Fruit fly (Drosophila melanogaster) whole organism, embryonic: ENCODE data around the gene Vha16-2.

ENCODE experiments used
- Asciz ChIP-seq: fragments of 200-800 bp; sonication (Bioruptor generic); optimal IDR thresholded peaks from 2 replicates; lab custom pipeline; 2017; ENCODE audit warnings: missing biosample characterization, mild to moderate bottlenecking, missing genetic modification characterization, missing genetic modification reagents
- C15 ChIP-seq: fragments of 200-800 bp; sonication (Bioruptor generic); IDR thresholded peaks from 3 replicates; pipeline ENCODE4 v1.3.6; 2022; ENCODE audit warnings: missing biosample characterization, missing genetic modification characterization
- CG10209 ChIP-seq: fragments of 200-800 bp; sonication (Bioruptor generic); optimal IDR thresholded peaks from 3 replicates; lab custom pipeline; 2017; ENCODE audit warnings: missing biosample characterization, mild to moderate bottlenecking, missing genetic modification characterization, missing genetic modification reagents
- CG10959 ChIP-seq: fragments of 200-800 bp; sonication (Bioruptor generic); IDR thresholded peaks from 2 replicates; pipeline ENCODE4 v1.3.6; 2022; ENCODE audit warnings: missing biosample characterization, missing genetic modification characterization
- CG11723 ChIP-seq: fragments of 200-800 bp; sonication (Bioruptor generic); optimal IDR thresholded peaks from 2 replicates; lab custom pipeline; 2017; ENCODE audit warnings: missing biosample characterization, mild to moderate bottlenecking, missing genetic modification characterization
- CG17385 ChIP-seq: fragments of 200-800 bp; sonication (Bioruptor generic); optimal IDR thresholded peaks from 3 replicates; lab custom pipeline; 2018; ENCODE audit warnings: missing biosample characterization, mild to moderate bottlenecking, missing genetic modification characterization
- CG17802 ChIP-seq: fragments of 200-800 bp; sonication (Bioruptor generic); optimal IDR thresholded peaks from 2 replicates; lab custom pipeline; 2018; ENCODE audit warnings: missing biosample characterization, mild to moderate bottlenecking, missing genetic modification characterization, moderate library complexity
- CG18476 ChIP-seq: fragments of 200-800 bp; sonication (Bioruptor generic); optimal IDR thresholded peaks from 2 replicates; lab custom pipeline; 2016; ENCODE audit warnings: missing biosample characterization, mild to moderate bottlenecking, missing genetic modification characterization
- CG2129 ChIP-seq: fragments of 200-800 bp; sonication (Bioruptor generic); IDR thresholded peaks from 2 replicates; pipeline ENCODE4 v1.3.6; 2022; ENCODE audit warnings: missing biosample characterization, missing genetic modification characterization; ENCODE audit not compliant: partially characterized antibody
- CG3838 ChIP-seq: fragments of 200-800 bp; sonication (Bioruptor generic); optimal IDR thresholded peaks from 3 replicates; lab custom pipeline; 2016; ENCODE audit warnings: missing biosample characterization, missing genetic modification characterization
- CG6272 ChIP-seq: fragments of 200-800 bp; sonication (Bioruptor generic); IDR thresholded peaks from 2 replicates; pipeline ENCODE4 v1.3.6; 2022; ENCODE audit warnings: missing biosample characterization, missing genetic modification characterization
- CG7372 ChIP-seq: fragments of 200-800 bp; sonication (Bioruptor generic); IDR thresholded peaks from 2 replicates; pipeline ENCODE4 v1.3.6; 2022; ENCODE audit warnings: missing biosample characterization, missing genetic modification characterization
- CG7963 ChIP-seq: fragments of 200-800 bp; sonication (Bioruptor generic); IDR thresholded peaks from 3 replicates; pipeline ENCODE4 v1.3.6; 2022; ENCODE audit warnings: missing biosample characterization, missing genetic modification characterization; ENCODE audit not compliant: partially characterized antibody
- CG8388 ChIP-seq: fragments of 200-800 bp; sonication (Bioruptor generic); optimal IDR thresholded peaks from 2 replicates; lab custom pipeline; 2019; ENCODE audit warnings: missing biosample characterization, mild to moderate bottlenecking, missing genetic modification characterization, moderate library complexity
- CG8478 ChIP-seq: fragments of >200 bp; optimal IDR thresholded peaks from 2 replicates; lab custom pipeline; 2018
- CG8924 ChIP-seq: fragments of 200-800 bp; optimal IDR thresholded peaks from 3 replicates; lab custom pipeline; 2019; ENCODE audit warnings: missing biosample characterization, mild to moderate bottlenecking, missing genetic modification characterization, moderate library complexity
- Dek ChIP-seq: fragments of 200-800 bp; sonication (Bioruptor generic); optimal IDR thresholded peaks from 3 replicates; lab custom pipeline; 2019; ENCODE audit warnings: missing biosample characterization, mild to moderate bottlenecking, missing genetic modification characterization, moderate library complexity
- Dip3 ChIP-seq: fragments of 200-800 bp; sonication (Bioruptor generic); optimal IDR thresholded peaks from 3 replicates; lab custom pipeline; 2016; ENCODE audit warnings: missing biosample characterization, missing genetic modification characterization
- Doc2 ChIP-seq: fragments of 200-800 bp; sonication (Bioruptor generic); IDR thresholded peaks from 2 replicates; pipeline ENCODE4 v1.3.6; 2022; ENCODE audit warnings: missing biosample characterization, missing genetic modification characterization
- Fer2 ChIP-seq: fragments of 200-800 bp; sonication (Bioruptor generic); optimal IDR thresholded peaks from 2 replicates; lab custom pipeline; 2018; ENCODE audit warnings: missing biosample characterization, mild to moderate bottlenecking, missing genetic modification characterization, moderate library complexity
- HLH4C ChIP-seq: fragments of 200-800 bp; sonication (Bioruptor generic); IDR thresholded peaks from 3 replicates; pipeline ENCODE4 v1.3.6; 2022; ENCODE audit warnings: missing biosample characterization, missing genetic modification characterization; ENCODE audit not compliant: partially characterized antibody
- Max ChIP-seq: fragments of 200-800 bp; sonication (Bioruptor generic); optimal IDR thresholded peaks from 2 replicates; lab custom pipeline; 2016; ENCODE audit warnings: missing biosample characterization, mild to moderate bottlenecking, missing genetic modification characterization
- NfI ChIP-seq: fragments of 200-800 bp; sonication (Bioruptor generic); optimal IDR thresholded peaks from 3 replicates; lab custom pipeline; 2018; ENCODE audit warnings: missing biosample characterization, mild to moderate bottlenecking, missing genetic modification characterization, moderate library complexity
- PHDP ChIP-seq: fragments of 200-800 bp; sonication (Bioruptor generic); optimal IDR thresholded peaks from 3 replicates; lab custom pipeline; 2018; ENCODE audit warnings: missing biosample characterization, mild to moderate bottlenecking, missing genetic modification characterization, moderate library complexity
- Stat92E ChIP-seq, 3 experiments: fragments of >200 bp in 2 of 3; fragments of 200-800 bp in 1 of 3; sonication (Bioruptor generic) in 1 of 3; optimal IDR thresholded peaks; 2 replicates each; lab custom pipeline; 2017 to 2019; ENCODE audit warnings: missing biosample characterization in 3 of 3, missing genetic modification characterization in 3 of 3, mild to moderate bottlenecking in 1 of 3, moderate library complexity in 1 of 3
- Xbp1 ChIP-seq: fragments of 200-800 bp; sonication (Bioruptor generic); optimal IDR thresholded peaks from 3 replicates; lab custom pipeline; 2016; ENCODE audit warnings: missing biosample characterization, mild to moderate bottlenecking, missing genetic modification characterization
- amos ChIP-seq: fragments of 200-800 bp; sonication (Bioruptor generic); IDR thresholded peaks from 2 replicates; pipeline ENCODE4 v1.3.6; 2022; ENCODE audit warnings: missing biosample characterization, missing genetic modification characterization; ENCODE audit not compliant: partially characterized antibody
- ase ChIP-seq: fragments of 200-800 bp; sonication (Bioruptor generic); IDR thresholded peaks from 3 replicates; pipeline ENCODE4 v1.3.6; 2022; ENCODE audit warnings: missing biosample characterization, missing genetic modification characterization
- ash1 ChIP-seq: fragments of 200-800 bp; sonication (Bioruptor generic); optimal IDR thresholded peaks from 2 replicates; lab custom pipeline; 2018; ENCODE audit warnings: missing biosample characterization, mild to moderate bottlenecking, missing genetic modification characterization
- ato ChIP-seq: fragments of 200-800 bp; sonication (Bioruptor generic); IDR thresholded peaks from 2 replicates; pipeline ENCODE4 v1.3.6; 2022; ENCODE audit warnings: missing biosample characterization, missing genetic modification characterization; ENCODE audit not compliant: partially characterized antibody
- bowl ChIP-seq: fragments of 200-800 bp; sonication (Bioruptor generic); IDR thresholded peaks from 2 replicates; pipeline ENCODE4 v1.3.6; 2022; ENCODE audit warnings: missing biosample characterization, missing genetic modification characterization
- br ChIP-seq: fragments of >200 bp; optimal IDR thresholded peaks from 2 replicates; lab custom pipeline; 2017
- btn ChIP-seq: fragments of 200-800 bp; sonication (Bioruptor generic); optimal IDR thresholded peaks from 2 replicates; lab custom pipeline; 2016; ENCODE audit warnings: missing biosample characterization, missing genetic modification characterization
- crc ChIP-seq: fragments of 200-800 bp; sonication (Bioruptor generic); optimal IDR thresholded peaks from 2 replicates; lab custom pipeline; 2016; ENCODE audit warnings: missing biosample characterization, missing genetic modification characterization
- cwo ChIP-seq: fragments of 200-800 bp; sonication (Bioruptor generic); optimal IDR thresholded peaks from 3 replicates; lab custom pipeline; 2017; ENCODE audit warnings: missing biosample characterization, missing genetic modification characterization, mild to moderate bottlenecking, moderate library complexity, missing genetic modification reagents
- eve ChIP-seq, 2 experiments: fragments of >200 bp; optimal IDR thresholded peaks; 2 replicates each; lab custom pipeline; 2017; ENCODE audit warnings: missing biosample characterization in 2 of 2, missing genetic modification characterization in 2 of 2
- fd64A ChIP-seq: fragments of 200-800 bp; sonication (Bioruptor generic); optimal IDR thresholded peaks from 3 replicates; lab custom pipeline; 2018; ENCODE audit warnings: missing biosample characterization, mild to moderate bottlenecking, missing genetic modification characterization
- gsb-n ChIP-seq: fragments of 200-800 bp; sonication (Bioruptor generic); optimal IDR thresholded peaks from 3 replicates; lab custom pipeline; 2018; ENCODE audit warnings: missing biosample characterization, mild to moderate bottlenecking, missing genetic modification characterization
- ham ChIP-seq: fragments of 200-800 bp; sonication (Bioruptor generic); IDR thresholded peaks from 2 replicates; pipeline ENCODE4 v1.3.6; 2022; ENCODE audit warnings: missing biosample characterization, missing genetic modification characterization
- hb ChIP-seq: fragments of 200-800 bp; sonication (Bioruptor generic); IDR thresholded peaks from 3 replicates; pipeline ENCODE4 v1.3.6; 2022; ENCODE audit warnings: missing biosample characterization, missing genetic modification characterization; ENCODE audit not compliant: partially characterized antibody
- knrl ChIP-seq: fragments of 200-800 bp; sonication (Bioruptor generic); IDR thresholded peaks from 3 replicates; pipeline ENCODE4 v1.3.6; 2022; ENCODE audit warnings: missing biosample characterization, missing genetic modification characterization; ENCODE audit not compliant: partially characterized antibody
- lbe ChIP-seq: fragments of 200-800 bp; sonication (Bioruptor generic); optimal IDR thresholded peaks from 2 replicates; lab custom pipeline; 2016; ENCODE audit warnings: missing biosample characterization, mild to moderate bottlenecking, missing genetic modification characterization
- lmd ChIP-seq: fragments of 200-800 bp; sonication (Bioruptor generic); IDR thresholded peaks from 2 replicates; pipeline ENCODE4 v1.3.6; 2022; ENCODE audit warnings: missing biosample characterization, missing genetic modification characterization
- nau ChIP-seq: fragments of 200-800 bp; sonication (Bioruptor generic); optimal IDR thresholded peaks from 3 replicates; lab custom pipeline; 2017; ENCODE audit warnings: missing biosample characterization, mild to moderate bottlenecking, missing genetic modification characterization, missing genetic modification reagents
- phol ChIP-seq: fragments of 200-800 bp; sonication (Bioruptor generic); optimal IDR thresholded peaks from 3 replicates; lab custom pipeline; 2018; ENCODE audit warnings: missing biosample characterization, mild to moderate bottlenecking, missing genetic modification characterization, moderate library complexity
- pros ChIP-seq: fragments of 200-800 bp; sonication (Bioruptor generic); optimal IDR thresholded peaks from 3 replicates; lab custom pipeline; 2019; ENCODE audit warnings: missing biosample characterization, mild to moderate bottlenecking, missing genetic modification characterization, moderate library complexity
- row ChIP-seq: fragments of 200-800 bp; sonication (Bioruptor generic); IDR thresholded peaks from 3 replicates; pipeline ENCODE4 v1.3.6; 2022; ENCODE audit warnings: missing biosample characterization, missing genetic modification characterization
- sqz ChIP-seq: fragments of 200-800 bp; sonication (Bioruptor generic); optimal IDR thresholded peaks from 3 replicates; lab custom pipeline; 2018; ENCODE audit warnings: missing biosample characterization, mild to moderate bottlenecking, missing genetic modification characterization
- tna ChIP-seq: fragments of 200-800 bp; sonication (Bioruptor generic); IDR thresholded peaks from 2 replicates; pipeline ENCODE4 v1.3.6; 2022; ENCODE audit warnings: missing biosample characterization, missing genetic modification characterization; ENCODE audit not compliant: partially characterized antibody

Vha16-2 gene

DNA sequence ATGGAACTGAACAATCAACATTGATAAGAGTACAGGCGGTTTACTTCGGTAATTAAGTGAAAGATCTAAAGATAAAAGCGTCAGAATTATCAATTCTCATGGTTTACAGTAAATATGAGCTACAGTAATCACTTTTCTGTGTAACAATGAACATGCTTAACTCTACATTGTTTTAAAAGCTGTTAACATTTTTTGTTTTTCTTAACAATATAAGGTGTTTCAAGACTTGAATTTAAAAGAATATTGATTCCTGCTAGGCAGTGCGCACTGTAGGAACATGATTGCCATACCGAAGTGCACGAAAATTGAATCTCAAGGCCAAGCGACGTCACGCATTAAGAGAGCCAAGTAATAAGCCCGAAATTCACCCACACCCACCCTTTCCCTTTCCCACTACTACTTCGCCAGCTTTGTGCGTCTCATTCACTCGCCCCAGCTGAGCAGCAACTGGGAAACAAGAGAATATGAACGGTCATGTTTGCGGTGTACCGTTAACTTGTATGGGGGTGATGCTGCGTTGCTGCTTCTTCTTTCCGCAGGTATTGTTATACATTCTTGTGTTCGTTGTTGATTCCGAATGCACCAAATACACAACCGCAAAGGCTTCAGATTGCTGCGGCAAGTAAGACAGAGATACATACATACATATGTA, 16.6 kb downstream of the Vha16-2 start (continued):
- TF ChIP-seq knrl (GFP tag; lab: Robert Waterston, UW) (no peak), CG17385 (peak; percentile 64), Stat92E (GFP tag; optimal IDR thresholded peaks at IDR 0.05; lab: Kevin White, UChicago) (peak in 1 of 3 experiments; percentile 27), PHDP (tag; lab: Kevin White, UChicago) (peak; percentile 75), HLH4C (GFP tag; lab: Robert Waterston, UW) (peak; percentile 33; the same call in 1 of the 3 replicates), pros (GFP tag; lab: Kevin White, UChicago) (peak; percentile 57), ato (GFP tag; lab: Robert Waterston, UW) (no peak), Fer2 (tag; lab: Kevin White, UChicago) (no peak), lbe (GFP tag; lab: Kevin White, UChicago) (peak; percentile 81), CG2129 (GFP tag; lab: Robert Waterston, UW) (no peak), CG7963 (GFP tag; lab: Robert Waterston, UW) (no peak), CG8478 (lab: Kevin White, UChicago) (no peak), CG10959 (GFP tag; lab: Robert Waterston, UW) (peak; percentile 37; the same call in 1 of the 2 replicates), CG7372 (GFP tag; lab: Robert Waterston, UW) (peak; percentile 67; the same call in 1 of the 2 replicates), br (lab: Kevin White, UChicago) (no peak), CG11723 (GFP tag; lab: Kevin White, UChicago) (peak; percentile 16), amos (no peak), bowl (no peak), cwo (GFP tag; lab: Kevin White, UChicago) (peak; percentile 72), CG8924 (tag; lab: Kevin White, UChicago) (peak; percentile 54), sqz (GFP tag; lab: Kevin White, UChicago) (no peak), CG17802 (tag; lab: Kevin White, UChicago) (no peak), eve (GFP tag; optimal IDR thresholded peaks at IDR 0.05; lab: Kevin White, UChicago) (no peak), phol (tag; lab: Kevin White, UChicago) (peak; percentile 60), CG8388 (GFP tag; lab: Kevin White, UChicago) (peak; percentile 6), Asciz (GFP tag; lab: Kevin White, UChicago) (no peak), lmd (peak; percentile 70), gsb-n (tag; lab: Kevin White, UChicago) (peak; percentile 37), fd64A (no peak), ase (peak; percentile 46; the same call in 1 of the 3 replicates), CG3838 (GFP tag; lab: Kevin White, UChicago) (no peak), CG18476 (GFP tag; lab: Kevin White, UChicago) (no peak), NfI (peak; percentile 67), CG10209 (peak; percentile 45), btn (no peak), ash1 (no peak), Max (GFP tag; lab: Kevin White, UChicago) (peak; percentile 11), nau (GFP tag; lab: Kevin White, UChicago) (peak; percentile 20), tna (GFP tag; lab: Robert Waterston, UW) (no peak), crc (no peak), row (GFP tag; lab: Robert Waterston, UW) (peak; percentile 85), Dip3 (GFP tag; lab: Kevin White, UChicago) (peak; percentile 60), CG6272 (GFP tag; lab: Robert Waterston, UW) (no peak), Xbp1 (GFP tag; lab: Kevin White, UChicago) (peak; percentile 66), Dek (peak; percentile 42), hb (GFP tag; lab: Robert Waterston, UW) (no peak), C15 (no peak), ham (GFP tag; lab: Robert Waterston, UW) (no peak), Doc2 (GFP tag; lab: Robert Waterston, UW) (no peak)
